Fruit fly (Drosophila melanogaster): ENCODE data around the gene CG1792.

The CG1792 gene

DNA sequence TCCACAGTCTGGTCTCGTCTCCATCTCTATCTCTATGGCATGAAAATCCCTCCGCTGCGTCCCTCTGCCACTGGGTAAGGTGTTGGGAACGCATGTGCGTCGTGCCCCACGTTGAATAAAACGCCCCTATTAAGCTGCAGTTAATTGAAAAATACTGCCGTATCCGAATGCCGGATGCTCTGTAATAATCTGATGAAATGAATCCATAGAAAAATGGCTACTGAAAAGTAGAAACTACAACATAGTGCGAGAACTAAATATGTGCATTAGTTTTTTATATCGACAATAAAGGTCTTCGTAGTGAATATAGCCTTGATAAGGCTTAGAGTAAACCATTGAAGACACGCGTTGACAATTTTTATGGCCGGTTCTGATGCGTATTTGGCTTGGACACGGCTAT is 49.4 kb upstream of the CG1792 start (continued):
- TF ChIP-seq CG10669 (GFP tag; optimal IDR thresholded peaks at IDR 0.05), result peak; percentile 74
- no peak for TF ChIP-seq fkh (GFP tag; optimal IDR thresholded peaks at IDR 0.05)
- no peak for TF ChIP-seq Blimp-1 (GFP tag; optimal IDR thresholded peaks at IDR 0.05)
- TF ChIP-seq vri (GFP tag; optimal IDR thresholded peaks at IDR 0.05), result no peak
- TF ChIP-seq spab (GFP tag; optimal IDR thresholded peaks at IDR 0.05), result peak; percentile 72
- peak; percentile 62 for TF ChIP-seq CG6276 (GFP tag; optimal IDR thresholded peaks at IDR 0.05)
- TF ChIP-seq CG16779 (tag; optimal IDR thresholded peaks at IDR 0.05), result peak; percentile 62
- TF ChIP-seq CG11902 (GFP tag; optimal IDR thresholded peaks at IDR 0.05), result no peak
- TF ChIP-seq CG10631 (GFP tag; optimal IDR thresholded peaks at IDR 0.05), result peak; percentile 85
- TF ChIP-seq CG6808 (GFP tag; optimal IDR thresholded peaks at IDR 0.05), result peak; percentile 74
- TF ChIP-seq CG8119 (GFP tag; IDR thresholded peaks at IDR 0.05), result peak; percentile 83
- TF ChIP-seq Lpt (GFP tag; optimal IDR thresholded peaks at IDR 0.05), result peak; percentile 26

DNA sequence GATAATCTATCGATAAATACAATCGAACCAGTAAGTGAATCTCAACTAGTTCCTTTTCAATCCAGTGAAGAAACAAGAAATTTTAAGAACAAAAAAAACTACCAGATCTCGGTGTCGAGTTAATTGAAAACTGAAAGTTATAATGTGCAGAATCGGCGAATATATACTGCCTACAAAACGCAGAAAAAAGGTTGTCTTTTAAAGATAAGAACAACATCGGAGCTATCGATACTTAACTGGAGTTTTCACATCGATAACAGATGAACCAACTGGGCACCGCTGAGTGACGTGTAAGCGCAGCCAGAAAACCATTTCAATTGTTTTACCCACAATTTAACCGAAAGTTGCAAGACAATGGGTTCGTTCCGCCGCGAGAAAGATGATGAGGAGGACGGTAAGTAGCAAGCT is 44.2 kb upstream of the CG1792 start, which contains the start of gene gammaCOP:
gammaCOP (plus strand) TSS at position 259 of the 408 bp plus-strand sequence.
- TF ChIP-seq Eip93F (GFP tag; optimal IDR thresholded peaks at IDR 0.05) (no peak), Sox102F (GFP tag; optimal IDR thresholded peaks at IDR 0.05) (no peak), pdm3 (GFP tag; optimal IDR thresholded peaks at IDR 0.05) (no peak), CG11762 (GFP tag; optimal IDR thresholded peaks at IDR 0.05; ENCODE audit: insufficient read depth) (no peak), Eip75B (GFP tag; optimal IDR thresholded peaks at IDR 0.05) (no peak), OdsH (GFP tag; optimal IDR thresholded peaks at IDR 0.05) (no peak), Eip78C (GFP tag) (no peak), esn (GFP tag; optimal IDR thresholded peaks at IDR 0.05) (no peak), Sox15 (GFP tag; optimal IDR thresholded peaks at IDR 0.05) (no peak), CG32006 (GFP tag; optimal IDR thresholded peaks at IDR 0.05) (no peak), cyc (GFP tag; optimal IDR thresholded peaks at IDR 0.05) (no peak), CG4318 (GFP tag; optimal IDR thresholded peaks at IDR 0.05) (no peak), Hr38 (GFP tag; optimal IDR thresholded peaks at IDR 0.05) (no peak), Hr4 (GFP tag; optimal IDR thresholded peaks at IDR 0.05) (no peak), acj6 (GFP tag; optimal IDR thresholded peaks at IDR 0.05) (no peak), CG6854 (GFP tag; optimal IDR thresholded peaks at IDR 0.05) (no peak), Lpt (GFP tag; optimal IDR thresholded peaks at IDR 0.05) (no peak)

DNA sequence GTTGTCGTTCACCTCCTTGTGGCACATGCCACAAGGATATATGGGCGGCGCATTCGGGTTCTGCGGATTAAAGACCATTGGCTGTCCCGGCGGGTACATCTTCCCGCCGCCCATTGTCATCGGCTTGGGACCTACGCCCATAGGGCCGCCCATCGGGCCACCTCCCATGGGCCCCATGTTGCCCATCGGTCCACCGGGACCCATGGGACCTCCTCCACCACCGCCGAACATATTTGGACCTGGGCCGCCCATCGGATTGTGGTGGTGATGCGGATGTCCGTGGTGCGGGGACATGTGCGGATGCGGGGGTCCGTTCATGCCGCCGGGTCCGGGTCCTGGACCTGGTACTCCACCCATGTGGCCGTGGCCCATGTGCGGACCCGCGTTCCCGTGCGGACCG is 38.8 kb upstream of the CG1792 start:
- TF ChIP-seq svp (GFP tag) (no peak), esn (GFP tag; optimal IDR thresholded peaks at IDR 0.05) (no peak), CG6808 (GFP tag; optimal IDR thresholded peaks at IDR 0.05) (no peak), CG11762 (GFP tag; optimal IDR thresholded peaks at IDR 0.05; ENCODE audit: insufficient read depth) (no peak), OdsH (GFP tag; optimal IDR thresholded peaks at IDR 0.05) (no peak), fd59A (GFP tag; optimal IDR thresholded peaks at IDR 0.05) (no peak), CG6163 (GFP tag; IDR thresholded peaks at IDR 0.05) (no peak), Eip75B (GFP tag; optimal IDR thresholded peaks at IDR 0.05) (no peak), Sox14 (GFP tag; optimal IDR thresholded peaks at IDR 0.05) (no peak), Ets96B (tag; optimal IDR thresholded peaks at IDR 0.05) (no peak)

DNA sequence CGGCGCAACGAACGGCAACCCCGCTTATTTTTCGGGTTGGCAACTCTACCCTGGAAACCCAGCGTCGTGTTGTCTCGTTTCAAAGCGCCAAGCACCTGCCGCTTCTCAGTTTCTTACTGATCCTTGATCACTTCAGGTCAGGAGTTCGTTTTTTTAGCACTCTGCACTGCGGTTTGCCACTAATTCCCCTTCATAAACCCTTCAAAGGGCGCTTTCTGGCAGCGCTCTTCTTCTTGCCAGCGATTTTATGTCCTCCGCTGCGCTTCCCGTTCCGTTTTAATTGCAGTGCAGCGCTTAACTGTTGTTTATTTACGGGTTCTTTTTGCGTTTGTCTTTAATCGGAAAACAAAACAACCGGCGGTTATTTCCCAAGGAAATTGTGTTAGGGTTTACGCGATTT is 36.1 kb upstream of the CG1792 start:
- TF ChIP-seq CG7368 (GFP tag; optimal IDR thresholded peaks at IDR 0.05), result no peak

DNA sequence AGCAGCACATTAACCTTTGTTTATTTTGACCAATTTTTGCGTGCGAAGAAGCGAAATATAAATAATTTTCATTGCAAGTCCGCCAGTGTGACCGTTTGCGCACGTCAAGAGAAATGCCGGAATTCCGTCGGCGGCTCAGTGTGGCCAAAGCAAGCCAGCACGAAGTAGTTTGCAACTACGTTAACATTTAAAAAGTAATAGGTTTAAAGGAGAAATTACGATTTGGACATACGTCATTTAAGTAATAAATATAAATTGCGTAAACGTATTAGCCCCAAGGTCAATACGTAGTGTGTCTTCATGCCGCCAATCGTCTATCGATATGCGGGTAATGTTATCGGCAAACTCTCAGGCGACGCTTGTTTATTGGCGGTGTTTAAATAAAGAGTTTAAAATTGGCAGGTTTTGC is 35.5 kb upstream of the CG1792 start, which contains the start of the genes pygo and rod:
pygo (minus strand) TSS at position 114 of the 409 bp plus-strand sequence.
rod (plus strand) TSS at position 366 of the 409 bp plus-strand sequence.
- peak; percentile 78 for TF ChIP-seq Eip78C (GFP tag)
- TF ChIP-seq CG1621 (tag; optimal IDR thresholded peaks at IDR 0.05), result peak; percentile 40
- no peak for TF ChIP-seq fd59A (GFP tag; optimal IDR thresholded peaks at IDR 0.05)
- TF ChIP-seq fkh (GFP tag; optimal IDR thresholded peaks at IDR 0.05), result peak; percentile 7
- peak; percentile 20 for TF ChIP-seq esn (GFP tag; optimal IDR thresholded peaks at IDR 0.05)
